Worm (Caenorhabditis elegans) whole organism, mixed stage, embryonic: ENCODE measurements around the gene smex-2.

Experiments used
- M03D4.4 ChIP-seq: sonication (generic microtip); optimal IDR thresholded peaks from 2 replicates; lab custom pipeline; 2017; ENCODE audit warnings: mild to moderate bottlenecking, missing genetic modification characterization, missing compliant biosample characterization
- blmp-1 ChIP-seq: fragments of 150-350 bp; optimal IDR thresholded peaks from 2 replicates; lab custom pipeline; 2014; ENCODE audit warnings: missing biosample characterization, missing genetic modification characterization
- ceh-43 ChIP-seq: fragments of 200-800 bp; sonication (Bioruptor generic); optimal IDR thresholded peaks from 2 replicates; lab custom pipeline; 2018; ENCODE audit warnings: mild to moderate bottlenecking, missing genetic modification characterization, moderate library complexity, missing compliant biosample characterization
- ces-1 ChIP-seq: fragments of 150-350 bp; optimal IDR thresholded peaks from 2 replicates; lab custom pipeline; 2014; ENCODE audit warnings: missing biosample characterization, missing genetic modification reagents, missing genetic modification characterization
- cnd-1 ChIP-seq: fragments of 200-800 bp; sonication (Bioruptor generic); optimal IDR thresholded peaks from 2 replicates; lab custom pipeline; 2018; ENCODE audit warnings: mild to moderate bottlenecking, missing genetic modification characterization, missing compliant biosample characterization
- drap-1 ChIP-seq: fragments of 200-800 bp; sonication (Bioruptor generic); optimal IDR thresholded peaks from 3 replicates; lab custom pipeline; 2018; ENCODE audit warnings: mild to moderate bottlenecking, missing genetic modification characterization, missing compliant biosample characterization
- elt-1 ChIP-seq: sonication (generic microtip); optimal IDR thresholded peaks from 2 replicates; lab custom pipeline; 2017; ENCODE audit warnings: missing genetic modification characterization, mild to moderate bottlenecking, missing compliant biosample characterization, antibody characterized with exemption, moderate library complexity, borderline replicate concordance; ENCODE audit not compliant: insufficient read depth
- flh-1 ChIP-seq: fragments of 200-800 bp; sonication (Bioruptor generic); optimal IDR thresholded peaks from 2 replicates; lab custom pipeline; 2018; ENCODE audit warnings: mild to moderate bottlenecking, missing genetic modification characterization, moderate library complexity, missing compliant biosample characterization
- ham-2 ChIP-seq: fragments of 200-800 bp; sonication (Bioruptor generic); optimal IDR thresholded peaks from 2 replicates; lab custom pipeline; 2018; ENCODE audit warnings: mild to moderate bottlenecking, missing genetic modification characterization, missing compliant biosample characterization
- hlh-1 ChIP-seq: fragments of 150-350 bp; optimal IDR thresholded peaks from 2 replicates; lab custom pipeline; 2014; ENCODE audit warnings: missing biosample characterization, missing genetic modification reagents, missing genetic modification characterization
- lin-13 ChIP-seq: fragments of 150-350 bp; optimal IDR thresholded peaks from 2 replicates; lab custom pipeline; 2014; ENCODE audit warnings: missing biosample characterization, missing genetic modification characterization
- lin-32 ChIP-seq: fragments of 200-800 bp; sonication (Bioruptor generic); optimal IDR thresholded peaks from 2 replicates; lab custom pipeline; 2018; ENCODE audit warnings: mild to moderate bottlenecking, missing genetic modification characterization, missing compliant biosample characterization
- lsy-2 ChIP-seq: fragments of 150-350 bp; optimal IDR thresholded peaks from 2 replicates; lab custom pipeline; 2014; ENCODE audit warnings: missing biosample characterization, missing genetic modification characterization
- mab-5 ChIP-seq: fragments of 150-350 bp; optimal IDR thresholded peaks from 2 replicates; lab custom pipeline; 2014; ENCODE audit warnings: missing biosample characterization, missing genetic modification characterization
- mep-1 ChIP-seq: fragments of 150-350 bp; optimal IDR thresholded peaks from 2 replicates; lab custom pipeline; 2017; ENCODE audit warnings: missing biosample characterization, missing genetic modification reagents, missing genetic modification characterization, inconsistent platforms
- mls-2 ChIP-seq: sonication (generic microtip); optimal IDR thresholded peaks from 2 replicates; lab custom pipeline; 2016; ENCODE audit warnings: mild to moderate bottlenecking, missing genetic modification characterization, moderate library complexity, missing compliant biosample characterization
- nhr-12 ChIP-seq: fragments of 150-350 bp; optimal IDR thresholded peaks from 2 replicates; lab custom pipeline; 2014; ENCODE audit warnings: missing biosample characterization, missing genetic modification characterization
- nhr-2 ChIP-seq: fragments of 150-350 bp; optimal IDR thresholded peaks from 2 replicates; lab custom pipeline; 2014; ENCODE audit warnings: missing biosample characterization, missing genetic modification characterization
- nhr-237 ChIP-seq: fragments of 150-350 bp; optimal IDR thresholded peaks from 2 replicates; lab custom pipeline; 2014; ENCODE audit warnings: missing biosample characterization, missing genetic modification characterization
- nhr-76 ChIP-seq: sonication (generic microtip); optimal IDR thresholded peaks from 2 replicates; lab custom pipeline; 2017; ENCODE audit warnings: missing biosample characterization, missing genetic modification characterization
- pha-4 ChIP-seq: fragments of 150-350 bp; optimal IDR thresholded peaks from 2 replicates; lab custom pipeline; 2018; ENCODE audit warnings: missing biosample characterization, missing genetic modification reagents, missing genetic modification characterization
- snpc-4 ChIP-seq: fragments of 150-350 bp; optimal IDR thresholded peaks from 2 replicates; lab custom pipeline; 2014; ENCODE audit warnings: missing biosample characterization, missing genetic modification characterization
- sptf-1 ChIP-seq: sonication (generic microtip); optimal IDR thresholded peaks from 2 replicates; lab custom pipeline; 2017; ENCODE audit warnings: mild to moderate bottlenecking, missing genetic modification characterization, moderate library complexity, missing compliant biosample characterization
- tbx-8 ChIP-seq: fragments of 200-800 bp; sonication (Bioruptor generic); optimal IDR thresholded peaks from 2 replicates; lab custom pipeline; 2018; ENCODE audit warnings: mild to moderate bottlenecking, missing genetic modification characterization, moderate library complexity, missing compliant biosample characterization
- unc-120 ChIP-seq: sonication (generic microtip); optimal IDR thresholded peaks from 2 replicates; lab custom pipeline; 2017; ENCODE audit warnings: missing genetic modification characterization, missing compliant biosample characterization; ENCODE audit not compliant: poor library complexity, severe bottlenecking
- unc-62 ChIP-seq: fragments of 150-350 bp; optimal IDR thresholded peaks from 2 replicates; lab custom pipeline; 2014; ENCODE audit warnings: missing biosample characterization, missing genetic modification reagents, missing genetic modification characterization
- ztf-11 ChIP-seq: fragments of 150-350 bp; optimal IDR thresholded peaks from 2 replicates; lab custom pipeline; 2014; ENCODE audit warnings: missing biosample characterization, missing genetic modification characterization

The smex-2 gene

ce11 chrX:2068294-2068693, 29.0 kb upstream of the smex-2 start:
- no peak for TF ChIP-seq M03D4.4 (tag; lab: Kevin White, UChicago)
- TF ChIP-seq nhr-12: no peak
- TF ChIP-seq elt-1 (tag; lab: Kevin White, UChicago): no peak
- no peak for TF ChIP-seq nhr-76 (tag; lab: Kevin White, UChicago)
- no peak for TF ChIP-seq mab-5 (tag; lab: Kevin White, UChicago)
- no peak for TF ChIP-seq cnd-1 (tag; lab: Kevin White, UChicago)
- TF ChIP-seq flh-1 (GFP tag; lab: Kevin White, UChicago): no peak
- TF ChIP-seq mls-2 (tag; lab: Kevin White, UChicago): no peak
- no peak for TF ChIP-seq pha-4 (tag; lab: Kevin White, UChicago)
- TF ChIP-seq lin-13 (tag; lab: Kevin White, UChicago): no peak

ce11 chrX:2064730-2065129, 25.5 kb upstream of the smex-2 start, which contains the start of gene F49H12.7:
Gene F49H12.7 (plus strand): TSS chrX:2065030.
- TF ChIP-seq ztf-11 (tag; lab: Kevin White, UChicago) (no peak), drap-1 (GFP tag; lab: Kevin White, UChicago) (no peak), unc-120 (no peak), ces-1 (no peak), snpc-4 (tag; lab: Kevin White, UChicago) (no peak), nhr-12 (no peak), flh-1 (GFP tag; lab: Kevin White, UChicago) (no peak)

ce11 chrX:2051602-2052001, 12.3 kb upstream of the smex-2 start, which contains the start of gene Y102A11A.1:
Gene Y102A11A.1 (plus strand): TSS chrX:2051824.
- TF ChIP-seq nhr-237 (tag; lab: Kevin White, UChicago): no peak
- no peak for TF ChIP-seq snpc-4 (tag; lab: Kevin White, UChicago)
- no peak for TF ChIP-seq ces-1
- no peak for TF ChIP-seq drap-1 (GFP tag; lab: Kevin White, UChicago)
- no peak for TF ChIP-seq sptf-1 (tag; lab: Kevin White, UChicago)
- no peak for TF ChIP-seq nhr-2 (tag; lab: Kevin White, UChicago)
- TF ChIP-seq lsy-2 (tag; lab: Kevin White, UChicago): no peak
- no peak for TF ChIP-seq blmp-1 (tag; lab: Kevin White, UChicago)
- TF ChIP-seq unc-120: no peak
- no peak for TF ChIP-seq pha-4 (tag; lab: Kevin White, UChicago)
- TF ChIP-seq unc-62: no peak
- TF ChIP-seq tbx-8 (GFP tag; lab: Kevin White, UChicago): no peak
- no peak for TF ChIP-seq mab-5 (tag; lab: Kevin White, UChicago)
- TF ChIP-seq flh-1 (GFP tag; lab: Kevin White, UChicago): no peak
- TF ChIP-seq elt-1 (tag; lab: Kevin White, UChicago): no peak

- peak; percentile 92 for TF ChIP-seq unc-62
- TF ChIP-seq hlh-1 (tag; lab: Kevin White, UChicago): peak; percentile 80
- TF ChIP-seq nhr-76 (tag; lab: Kevin White, UChicago): no peak
- TF ChIP-seq, all 35 proteins: peak for 2
These were observed 11.0 kb upstream of the smex-2 start for ce11 chrX:2050212-2050611.

- peak; percentile 11 for TF ChIP-seq mep-1 (tag; lab: Kevin White, UChicago)
- peak; percentile 90 for TF ChIP-seq lin-32
- no peak for TF ChIP-seq M03D4.4 (tag; lab: Kevin White, UChicago)
- TF ChIP-seq unc-62: no peak
- no peak for TF ChIP-seq ceh-43 (GFP tag; lab: Kevin White, UChicago)
- TF ChIP-seq ces-1: peak; percentile 88
- no peak for TF ChIP-seq nhr-76 (tag; lab: Kevin White, UChicago)
- peak; percentile 76 for TF ChIP-seq cnd-1 (tag; lab: Kevin White, UChicago)
- TF ChIP-seq nhr-12: no peak
- TF ChIP-seq ham-2 (GFP tag; lab: Kevin White, UChicago): no peak
- no peak for TF ChIP-seq pha-4 (tag; lab: Kevin White, UChicago)
- no peak for TF ChIP-seq elt-1 (tag; lab: Kevin White, UChicago)
- no peak for TF ChIP-seq unc-120
These were observed 9.7 kb upstream of the smex-2 start for ce11 chrX:2048865-2049405.
